Worm (Caenorhabditis elegans) whole organism, L4 larva: Measurements from ENCODE around the gene F57G12.2.

Source experiments
- R02D3.7 ChIP-seq: fragments of 150-350 bp; sonication (generic microtip); optimal IDR thresholded peaks from 3 replicates; lab custom pipeline; 2014; ENCODE audit warnings: missing biosample characterization, missing genetic modification characterization
- ZK546.5 ChIP-seq, 2 experiments: sonication (generic microtip); optimal IDR thresholded peaks; 2 replicates each; lab custom pipeline; 2017; ENCODE audit warnings: missing biosample characterization in 2 of 2, missing genetic modification characterization in 2 of 2
- aha-1 ChIP-seq: fragments of 150-350 bp; peaks from one replicate; lab custom pipeline; 2014; ENCODE audit warnings: missing biosample characterization, missing genetic modification characterization
- ama-1 ChIP-seq: fragments of 150-350 bp; optimal IDR thresholded peaks from 2 replicates; lab custom pipeline; 2014; ENCODE audit warnings: inconsistent platforms, mixed read lengths
- dmd-8 ChIP-seq: fragments of 200-800 bp; sonication (Bioruptor generic); IDR thresholded peaks from 2 replicates; pipeline ENCODE4 v1.3.6; 2022; ENCODE audit warnings: missing genetic modification characterization, missing compliant biosample characterization
- dmd-9 ChIP-seq: fragments of 200-800 bp; sonication (Bioruptor generic); IDR thresholded peaks from 2 replicates; pipeline ENCODE4 v1.3.6; 2022; ENCODE audit warnings: missing genetic modification reagents, missing genetic modification characterization, missing compliant biosample characterization
- mdl-1 ChIP-seq, 2 experiments: fragments of 150-350 bp in 1 of 2; sonication (generic microtip) in 1 of 2; optimal IDR thresholded peaks; 2 replicates each; lab custom pipeline; 2014 to 2017; ENCODE audit warnings: missing biosample characterization in 2 of 2, missing genetic modification characterization in 2 of 2
- mep-1 ChIP-seq: fragments of 150-350 bp; sonication (generic microtip); optimal IDR thresholded peaks from 3 replicates; lab custom pipeline; 2014; ENCODE audit warnings: missing biosample characterization, missing genetic modification characterization
- sdz-12 ChIP-seq: fragments of 200-800 bp; sonication (Bioruptor generic); optimal IDR thresholded peaks from 2 replicates; lab custom pipeline; 2018; ENCODE audit warnings: mild to moderate bottlenecking, missing genetic modification characterization, missing compliant biosample characterization
- unc-39 ChIP-seq: sonication (generic microtip); optimal IDR thresholded peaks from 2 replicates; lab custom pipeline; 2017; ENCODE audit warnings: missing biosample characterization, missing genetic modification characterization
- unc-62 ChIP-seq, 3 experiments: fragments of 150-350 bp in 1 of 3; sonication (generic microtip); optimal IDR thresholded peaks in 2 of 3; peaks in 1 of 3; 1 replicate in 1 of 3; 2 replicates in 2 of 3; lab custom pipeline; 2014 to 2017; ENCODE audit warnings: missing biosample characterization in 3 of 3, missing genetic modification characterization in 3 of 3, missing genetic modification reagents in 3 of 3, missing genotype in 1 of 3

DNA sequence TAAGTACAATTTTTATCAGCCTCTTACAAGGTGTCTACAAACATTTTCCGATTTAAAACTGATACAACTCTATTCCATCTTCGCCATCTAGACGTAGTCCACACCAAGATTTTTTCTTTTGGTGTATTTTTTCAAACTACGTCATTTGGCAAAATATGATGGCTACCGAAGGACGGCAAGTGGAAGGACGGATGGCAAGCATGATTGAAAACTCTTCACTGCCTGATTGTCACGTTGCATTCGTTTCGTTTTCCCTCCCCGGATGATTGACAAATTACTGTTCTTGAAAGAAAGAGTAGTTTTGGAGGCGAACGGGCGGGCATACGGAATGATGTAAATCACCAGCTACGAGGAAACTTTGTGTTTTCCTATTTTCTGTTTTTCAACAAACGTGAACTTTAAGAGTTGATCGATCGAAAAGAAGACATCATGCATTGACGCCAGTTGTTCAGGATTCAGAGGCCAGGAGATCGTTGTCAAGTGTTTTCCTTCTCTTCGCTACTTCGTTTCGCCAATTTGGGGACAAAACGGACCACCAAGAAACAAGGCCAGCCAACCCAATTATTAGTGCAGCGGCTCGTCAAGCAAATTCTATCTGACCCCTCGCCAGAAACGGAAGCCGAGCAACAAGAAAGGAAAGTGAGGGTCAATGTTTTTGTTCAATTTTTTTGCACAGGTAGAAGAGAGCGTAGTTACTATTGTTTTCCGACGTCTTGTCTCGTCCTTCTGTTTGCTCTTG, 18.7 kb upstream of the F57G12.2 start:
- TF ChIP-seq sdz-12 (GFP tag; lab: Kevin White, UChicago) (no peak), dmd-9 (GFP tag; lab: Robert Waterston, UW) (no peak), unc-39 (no peak), aha-1 (tag; lab: Kevin White, UChicago) (peak; percentile 72), mep-1 (tag; lab: Kevin White, UChicago) (no peak), unc-62 (GFP tag; optimal IDR thresholded peaks at IDR 0.05 in 1 of 2; lab: Kevin White, UChicago) (peak in 1 of 2 experiments; percentile 69), unc-62 (tag; optimal IDR thresholded peaks at IDR 0.05; lab: Kevin White, UChicago) (no peak), ZK546.5 (tag; optimal IDR thresholded peaks at IDR 0.05; lab: Kevin White, UChicago) (no peak), ama-1 (lab: Kevin White, UChicago) (no peak), mdl-1 (tag; optimal IDR thresholded peaks at IDR 0.05; lab: Kevin White, UChicago) (no peak), dmd-8 (GFP tag; lab: Robert Waterston, UW) (no peak), R02D3.7 (no peak)
